Worm (Caenorhabditis elegans) whole organism, L4 larva: ENCODE results near the gene spin-4.

Source experiments
- ZK337.2 ChIP-seq: fragments of 200-800 bp; sonication (Bioruptor generic); IDR thresholded peaks from 2 replicates; pipeline ENCODE4 v1.3.6; 2022; ENCODE audit warnings: missing genetic modification reagents, missing genetic modification characterization, missing compliant biosample characterization
- ceh-32 ChIP-seq: sonication (generic microtip); optimal IDR thresholded peaks from 2 replicates; lab custom pipeline; 2016; ENCODE audit warnings: mild to moderate bottlenecking, missing genetic modification characterization, missing compliant biosample characterization; ENCODE audit not compliant: poor library complexity
- nhr-76 ChIP-seq: fragments of 150-350 bp; optimal IDR thresholded peaks from 2 replicates; lab custom pipeline; 2014; ENCODE audit warnings: missing biosample characterization, missing genetic modification characterization
- snpc-4 ChIP-seq: fragments of 150-350 bp; optimal IDR thresholded peaks from 2 replicates; lab custom pipeline; 2014; ENCODE audit warnings: missing biosample characterization, missing genetic modification characterization

DNA sequence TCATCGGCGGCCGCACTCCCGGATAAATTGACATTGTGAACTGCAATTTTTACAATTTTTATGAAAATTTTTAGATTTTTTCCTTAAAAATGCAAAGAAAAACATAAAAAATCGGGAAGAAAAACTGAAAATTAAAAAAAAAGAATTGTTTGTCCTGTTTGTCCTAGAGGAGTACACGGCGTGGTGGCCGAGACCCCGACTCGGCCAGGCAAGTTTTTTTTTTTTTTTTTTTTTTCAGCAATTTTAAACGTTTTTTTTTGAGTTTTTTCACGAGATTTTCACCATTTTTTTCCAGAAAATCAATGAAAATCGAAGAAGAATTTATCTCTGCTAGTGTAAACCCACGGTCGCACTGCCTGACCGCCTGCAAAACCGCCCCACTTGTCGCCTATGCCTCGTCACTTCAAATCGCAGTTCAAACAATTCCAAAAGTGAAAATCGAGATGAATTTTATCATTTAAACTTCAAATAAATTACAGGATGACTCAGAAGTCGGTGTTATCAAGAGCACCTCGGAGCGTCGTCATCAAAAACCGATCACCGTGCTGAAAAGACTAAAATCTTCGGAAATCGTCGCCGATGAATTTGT, 14.6 kb upstream of the spin-4 start, which contains the start of the genes taf-7.2 and elpc-2:
- no peak for TF ChIP-seq snpc-4
- no peak for TF ChIP-seq nhr-76 (tag; lab: Kevin White, UChicago)
- 0 out of 2 replicates have a peak, but pooled peaks have one; percentile 57 for TF ChIP-seq ZK337.2
- no peak for TF ChIP-seq ceh-32 (tag; lab: Kevin White, UChicago)
